Worm (Caenorhabditis elegans) whole organism, L4/young adult: Measurements from ENCODE around the gene hot-7.
A peak's percentile ranks its signal among the peaks of the same experiment; 100 is the strongest.

Experiments
- W03F9.2 ChIP-seq: fragments of 150-350 bp; optimal IDR thresholded peaks from 2 replicates; lab custom pipeline; 2014; ENCODE audit warnings: missing biosample characterization, missing genetic modification characterization
- dao-5 ChIP-seq: sonication (generic microtip); optimal IDR thresholded peaks from 2 replicates; lab custom pipeline; 2016; ENCODE audit warnings: missing genotype, missing genetic modification characterization, moderate library complexity, missing compliant biosample characterization
- him-1 ChIP-seq: sonication (generic microtip); optimal IDR thresholded peaks from 2 replicates; lab custom pipeline; 2016; ENCODE audit warnings: missing genotype, missing genetic modification reagents, missing genetic modification characterization, missing compliant biosample characterization

The hot-7 gene

DNA sequence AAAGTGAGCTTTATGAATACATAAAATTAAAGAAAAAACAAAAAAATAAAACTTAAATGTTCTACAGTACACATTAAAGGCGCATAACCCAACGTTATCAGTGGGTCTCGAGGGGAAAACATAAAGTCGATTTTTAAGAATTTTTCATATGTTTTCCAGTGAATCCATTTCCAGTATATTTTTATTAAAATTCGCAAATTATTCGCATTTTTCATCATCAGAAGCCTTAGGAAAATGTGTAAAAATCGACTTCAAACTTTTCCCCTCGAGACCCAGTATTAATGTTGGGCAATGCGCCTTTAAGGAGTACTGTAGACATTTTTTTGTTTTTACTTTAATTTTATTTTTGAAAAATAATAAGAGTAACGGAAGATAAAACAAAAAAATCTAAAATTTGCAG is 6.9 kb downstream of the hot-7 start:
- TF ChIP-seq him-1 (no peak), W03F9.2 (tag; lab: Kevin White, UChicago) (no peak), dao-5 (tag; lab: Kevin White, UChicago) (no peak)

- TF ChIP-seq dao-5 (tag; lab: Kevin White, UChicago) (no peak), him-1 (no peak), W03F9.2 (tag; lab: Kevin White, UChicago) (no peak)
Measured at ce11 chrII:14226175-14226574, 15.0 kb downstream of the hot-7 start, which contains the start of gene Y48B6A.13. TSS of gene Y48B6A.13 (minus strand) at chrII:14226275.

DNA sequence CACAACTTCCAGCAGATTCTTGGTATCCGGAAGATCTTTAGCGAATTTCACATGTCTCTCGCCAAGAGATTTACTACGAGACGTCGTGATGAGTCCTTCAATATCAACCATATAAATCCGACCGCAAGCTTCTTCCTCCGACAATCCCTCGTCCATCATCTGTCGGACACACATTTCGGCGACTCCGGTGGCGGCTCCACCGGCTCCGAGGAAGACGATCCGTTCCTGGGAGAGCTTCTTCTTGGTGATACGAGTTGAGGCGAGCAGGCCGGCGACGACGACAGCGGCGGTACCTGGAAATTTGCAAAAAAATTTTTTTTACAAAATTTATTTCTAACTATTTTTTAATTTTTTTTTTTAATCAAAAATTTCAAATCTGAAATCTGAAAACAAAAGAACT is 18.9 kb downstream of the hot-7 start:
- no peak for TF ChIP-seq W03F9.2 (tag; lab: Kevin White, UChicago)
- no peak for TF ChIP-seq him-1
- no peak for TF ChIP-seq dao-5 (tag; lab: Kevin White, UChicago)

DNA sequence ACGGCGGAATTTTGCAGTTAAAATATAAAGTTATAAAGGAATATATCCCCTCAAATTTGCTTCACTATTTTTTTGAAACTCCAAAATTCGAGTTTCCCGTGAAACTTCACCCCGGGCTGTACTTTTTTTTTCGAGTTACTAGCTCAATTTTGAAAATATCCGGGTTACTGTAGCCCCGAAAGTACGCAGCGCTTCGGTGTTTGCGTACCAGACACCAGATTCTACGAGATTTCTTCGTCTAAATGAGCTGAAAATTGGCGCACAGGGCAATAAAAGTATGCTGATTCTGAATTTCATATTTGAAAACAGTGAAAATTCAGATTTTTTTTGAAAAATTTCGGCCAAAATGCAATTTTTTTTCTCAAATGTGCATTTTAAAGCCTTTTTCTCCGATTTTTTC is 19.7 kb downstream of the hot-7 start:
- TF ChIP-seq dao-5 (tag; lab: Kevin White, UChicago): no peak
- TF ChIP-seq him-1: no peak
- TF ChIP-seq W03F9.2 (tag; lab: Kevin White, UChicago): no peak

DNA sequence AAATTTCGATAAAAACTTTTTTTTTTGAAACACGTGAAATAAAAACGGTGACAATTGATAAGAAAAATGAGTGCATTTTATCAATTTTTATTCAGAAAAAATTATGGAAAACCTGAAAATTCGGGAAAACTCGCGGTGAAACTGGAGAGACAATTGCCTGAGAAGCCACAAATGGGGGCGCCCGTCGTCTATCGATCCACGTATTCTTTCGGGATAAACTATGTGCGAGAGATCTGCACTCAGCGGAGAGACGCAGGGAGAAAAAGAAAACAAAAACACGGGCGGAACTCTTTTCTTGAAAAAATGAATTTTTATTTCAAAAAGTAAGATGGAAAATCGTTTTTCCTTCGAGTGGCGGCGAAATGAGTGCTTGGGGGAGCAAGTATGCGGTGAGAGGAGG is 22.7 kb downstream of the hot-7 start, which contains the start of gene men-1:
men-1 (minus strand) TSS at position 242 of the 400 bp plus-strand sequence.
- TF ChIP-seq dao-5 (tag; lab: Kevin White, UChicago): no peak
- no peak for TF ChIP-seq him-1

DNA sequence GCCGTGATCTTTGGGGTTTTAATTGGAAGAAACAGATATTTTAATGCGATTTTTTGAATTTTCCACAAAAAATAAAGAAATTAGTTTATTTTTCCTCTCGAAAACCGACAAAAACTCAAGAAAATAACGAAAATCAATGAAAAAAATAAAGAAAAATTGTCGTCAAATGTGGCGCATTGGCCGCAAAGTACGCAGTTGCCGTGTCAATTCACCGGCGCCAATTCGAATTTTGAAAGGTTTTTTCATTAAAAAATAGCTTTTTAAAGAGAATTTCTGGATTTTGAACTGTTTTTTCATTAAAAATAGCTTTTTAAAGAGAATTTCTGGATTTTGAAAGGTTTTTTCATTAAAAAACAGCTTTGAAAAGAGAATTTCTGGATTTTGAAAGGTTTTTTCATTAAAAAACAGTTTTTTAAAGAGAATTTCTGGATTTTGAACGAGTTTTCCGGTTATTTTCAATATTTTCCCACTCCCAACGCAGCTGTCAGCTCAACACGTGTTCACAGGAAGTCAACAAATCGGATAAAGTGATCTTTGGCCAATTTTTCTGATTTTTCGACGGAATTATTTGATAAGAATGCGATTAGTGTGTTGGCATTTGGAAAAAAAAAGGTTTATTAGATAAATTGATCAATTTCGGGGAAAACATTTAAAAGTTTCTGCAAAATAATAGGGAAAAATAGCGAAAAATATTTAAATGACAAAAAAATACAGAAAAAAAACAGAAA is 23.3 kb downstream of the hot-7 start:
- no peak for TF ChIP-seq him-1
- TF ChIP-seq dao-5 (tag; lab: Kevin White, UChicago): no peak
- no peak for TF ChIP-seq W03F9.2 (tag; lab: Kevin White, UChicago)

DNA sequence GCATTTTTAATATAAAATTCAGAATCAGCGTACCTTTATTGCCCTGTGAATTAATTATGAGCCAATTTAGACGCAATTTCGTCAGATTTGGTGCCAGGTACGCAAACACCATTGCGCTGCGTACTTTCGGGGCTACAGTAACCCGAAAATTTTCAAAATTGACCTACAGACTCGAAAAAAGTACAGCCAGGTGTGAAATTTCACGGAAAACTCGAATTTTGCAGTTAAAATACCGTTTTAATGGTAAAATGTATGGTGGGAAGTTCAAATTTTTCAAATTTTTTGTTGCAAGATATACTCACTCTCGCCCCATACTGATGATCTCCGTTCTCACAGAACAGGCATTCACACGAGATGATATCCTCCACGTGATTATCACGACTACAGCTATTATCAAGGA is 25.4 kb downstream of the hot-7 start:
- TF ChIP-seq dao-5 (tag; lab: Kevin White, UChicago) (no peak), him-1 (no peak), W03F9.2 (tag; lab: Kevin White, UChicago) (no peak)

DNA sequence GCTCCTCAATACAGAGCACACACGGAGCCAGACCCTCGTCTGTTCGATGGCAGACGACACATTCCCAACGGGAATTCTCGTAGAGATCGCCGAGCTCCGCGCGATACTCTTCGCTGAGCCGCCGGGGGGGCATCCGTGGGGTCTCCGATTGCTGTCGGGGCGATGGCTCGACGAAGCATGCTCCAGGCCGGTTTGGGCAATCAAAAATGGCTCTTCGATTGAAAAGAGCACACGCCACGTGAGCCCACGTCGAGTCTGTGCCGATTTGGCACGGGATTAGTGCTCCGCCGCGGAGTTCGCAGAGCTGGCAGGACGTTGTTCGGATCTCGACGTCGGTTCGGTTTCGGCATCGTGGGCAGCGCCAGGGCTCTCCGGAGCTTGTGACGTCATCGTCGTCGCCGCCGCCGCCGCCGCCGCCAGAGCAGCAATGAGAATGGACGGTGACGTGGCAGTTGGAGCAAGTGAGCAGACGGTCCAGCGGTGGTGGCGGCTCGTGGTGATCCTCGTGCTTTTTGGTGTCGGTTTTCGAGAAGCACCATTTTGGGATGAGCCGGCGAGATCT is 26.1 kb downstream of the hot-7 start:
- TF ChIP-seq W03F9.2 (tag; lab: Kevin White, UChicago): no peak
- no peak for TF ChIP-seq him-1
- TF ChIP-seq dao-5 (tag; lab: Kevin White, UChicago): no peak

DNA sequence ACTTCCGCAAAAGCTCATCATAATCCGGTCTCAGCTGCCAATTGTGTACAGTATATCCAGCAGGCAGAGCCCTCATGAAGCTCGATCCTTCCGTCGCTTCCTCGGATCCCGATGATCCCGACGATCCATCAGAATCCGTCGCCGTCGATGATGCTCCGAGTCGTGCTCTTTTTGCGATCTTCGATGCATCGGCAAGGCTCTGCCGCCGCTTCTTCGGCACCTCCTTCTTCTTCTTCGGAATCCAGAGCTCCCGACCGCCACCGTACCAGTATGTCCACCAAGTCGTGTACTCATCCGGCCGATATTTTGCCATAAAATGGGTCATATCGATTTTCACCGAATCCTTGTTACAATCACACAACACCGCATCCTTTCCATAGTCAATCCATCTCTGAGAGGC is 28.7 kb downstream of the hot-7 start:
- TF ChIP-seq W03F9.2 (tag; lab: Kevin White, UChicago) (no peak), him-1 (no peak), dao-5 (tag; lab: Kevin White, UChicago) (no peak)

- no peak for TF ChIP-seq W03F9.2 (tag; lab: Kevin White, UChicago)
- no peak for TF ChIP-seq dao-5 (tag; lab: Kevin White, UChicago)
- TF ChIP-seq him-1: no peak
Measured at ce11 chrII:14242259-14242658, 31.0 kb downstream of the hot-7 start.

DNA sequence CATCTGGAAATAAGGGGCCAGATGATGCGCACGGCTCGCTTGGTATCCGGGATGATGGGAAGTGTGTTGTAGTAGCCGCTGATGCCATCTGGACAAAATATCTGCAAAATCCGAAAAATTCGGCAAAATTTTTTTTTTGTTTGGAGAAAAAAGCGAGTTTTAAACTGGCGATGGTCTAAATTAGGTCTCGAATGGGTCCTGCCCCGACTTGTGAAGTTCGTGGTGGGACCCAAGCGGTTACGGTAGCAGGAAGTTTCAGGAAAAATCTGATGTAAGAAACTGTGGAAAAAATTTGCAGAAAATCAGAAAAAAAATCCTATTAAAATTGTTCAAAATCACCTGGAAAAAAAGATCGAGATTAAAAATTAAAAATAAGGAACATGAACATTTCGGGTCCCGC is 32.3 kb downstream of the hot-7 start, which contains the start of gene jmjd-2:
jmjd-2 (minus strand) TSS at position 101 of the 400 bp plus-strand sequence.
- TF ChIP-seq him-1 (no peak), dao-5 (tag; lab: Kevin White, UChicago) (no peak), W03F9.2 (tag; lab: Kevin White, UChicago) (no peak)

ce11 chrII:14244457-14245254 is 33.4 kb downstream of the hot-7 start:
- TF ChIP-seq dao-5 (tag; lab: Kevin White, UChicago): no peak
- TF ChIP-seq W03F9.2 (tag; lab: Kevin White, UChicago): peak; percentile 37

ce11 chrII:14247227-14247626 is 36.0 kb downstream of the hot-7 start:
- TF ChIP-seq him-1 (no peak), W03F9.2 (tag; lab: Kevin White, UChicago) (no peak), dao-5 (tag; lab: Kevin White, UChicago) (no peak)
